Worm (Caenorhabditis elegans): ENCODE measurements around the gene R03E9.2.

ce11 chrX:6741532-6741931, 8.4 kb upstream of the R03E9.2 start:
- TF ChIP-seq ztf-29 (GFP tag; IDR thresholded peaks at IDR 0.05) (no peak), flt-1 (GFP tag; IDR thresholded peaks at IDR 0.05) (no peak), T22C8.4 (GFP tag; IDR thresholded peaks at IDR 0.05) (no peak), med-1 (GFP tag; optimal IDR thresholded peaks at IDR 0.05; ENCODE audit: insufficient read depth) (no peak), tab-1 (GFP tag; IDR thresholded peaks at IDR 0.05) (no peak), klf-2 (GFP tag; conservative IDR thresholded peaks at IDR 0.05) (no peak), ref-1 (GFP tag; conservative IDR thresholded peaks at IDR 0.05) (no peak), cog-1 (tag; optimal IDR thresholded peaks at IDR 0.05) (no peak)
